Fruit fly (Drosophila melanogaster) whole organism, embryonic: ENCODE measurements around the gene beat-Ic.

ENCODE experiments used
- Abd-B ChIP-seq: fragments of 200-800 bp; sonication (Bioruptor generic); optimal IDR thresholded peaks from 2 replicates; lab custom pipeline; 2018; ENCODE audit warnings: missing biosample characterization, mild to moderate bottlenecking, missing genetic modification characterization, moderate library complexity
- Bgb ChIP-seq: fragments of 200-800 bp; sonication (Bioruptor generic); IDR thresholded peaks from 2 replicates; pipeline ENCODE4 v1.3.6; 2022; ENCODE audit warnings: missing biosample characterization, missing genetic modification characterization; ENCODE audit not compliant: partially characterized antibody
- BtbVII ChIP-seq: fragments of 200-800 bp; sonication (Bioruptor generic); optimal IDR thresholded peaks from 3 replicates; lab custom pipeline; 2017; ENCODE audit warnings: missing biosample characterization, mild to moderate bottlenecking, missing genetic modification characterization
- CG10267 ChIP-seq: fragments of 200-800 bp; sonication (Bioruptor generic); optimal IDR thresholded peaks from 2 replicates; lab custom pipeline; 2018; ENCODE audit warnings: missing biosample characterization, mild to moderate bottlenecking, missing genetic modification characterization, moderate library complexity
- CG10959 ChIP-seq: fragments of 200-800 bp; sonication (Bioruptor generic); IDR thresholded peaks from 2 replicates; pipeline ENCODE4 v1.3.6; 2022; ENCODE audit warnings: missing biosample characterization, missing genetic modification characterization
- CG11085 ChIP-seq: fragments of 200-800 bp; sonication (Bioruptor generic); IDR thresholded peaks from 2 replicates; pipeline ENCODE4 v1.3.6; 2022; ENCODE audit warnings: missing biosample characterization, missing genetic modification characterization
- CG11504 ChIP-seq: fragments of 200-800 bp; sonication (Bioruptor generic); optimal IDR thresholded peaks from 3 replicates; lab custom pipeline; 2019; ENCODE audit warnings: missing biosample characterization, mild to moderate bottlenecking, missing genetic modification characterization, moderate library complexity
- CG12744 ChIP-seq: fragments of 200-800 bp; sonication (Bioruptor generic); optimal IDR thresholded peaks from 2 replicates; lab custom pipeline; 2016; ENCODE audit warnings: missing biosample characterization, missing genetic modification characterization
- CG14710 ChIP-seq: fragments of 200-800 bp; sonication (Bioruptor generic); optimal IDR thresholded peaks from 3 replicates; lab custom pipeline; 2019; ENCODE audit warnings: missing biosample characterization, mild to moderate bottlenecking, missing genetic modification characterization, moderate library complexity
- CG14860 ChIP-seq: fragments of 200-800 bp; sonication (Bioruptor generic); IDR thresholded peaks from 3 replicates; pipeline ENCODE4 v1.3.6; 2022; ENCODE audit warnings: missing biosample characterization, missing genetic modification characterization; ENCODE audit not compliant: partially characterized antibody
- CG15479 ChIP-seq: fragments of 200-800 bp; sonication (Bioruptor generic); optimal IDR thresholded peaks from 3 replicates; lab custom pipeline; 2019; ENCODE audit warnings: missing biosample characterization, mild to moderate bottlenecking, missing genetic modification characterization, moderate library complexity
- CG1832 ChIP-seq: fragments of 200-800 bp; sonication (Bioruptor generic); optimal IDR thresholded peaks from 2 replicates; lab custom pipeline; 2017; ENCODE audit warnings: missing biosample characterization, mild to moderate bottlenecking, missing genetic modification characterization, inconsistent platforms
- CG31365 ChIP-seq: fragments of 200-800 bp; sonication (Bioruptor generic); optimal IDR thresholded peaks from 2 replicates; lab custom pipeline; 2018; ENCODE audit warnings: missing biosample characterization, mild to moderate bottlenecking, missing genetic modification characterization
- CG34376 ChIP-seq: fragments of 200-800 bp; sonication (Bioruptor generic); optimal IDR thresholded peaks from 2 replicates; lab custom pipeline; 2018; ENCODE audit warnings: missing biosample characterization, mild to moderate bottlenecking, missing genetic modification characterization
- CG34422 ChIP-seq: fragments of 200-800 bp; sonication (Bioruptor generic); IDR thresholded peaks from 3 replicates; pipeline ENCODE4 v1.3.6; 2022; ENCODE audit warnings: missing biosample characterization, missing genetic modification characterization
- CG42726 ChIP-seq: fragments of 200-800 bp; sonication (Bioruptor generic); IDR thresholded peaks from 2 replicates; pipeline ENCODE4 v1.3.6; 2022; ENCODE audit warnings: missing biosample characterization, missing genetic modification characterization; ENCODE audit not compliant: partially characterized antibody
- CG4282 ChIP-seq: fragments of 200-800 bp; sonication (Bioruptor generic); optimal IDR thresholded peaks from 2 replicates; lab custom pipeline; 2016; ENCODE audit warnings: missing biosample characterization, missing genetic modification characterization
- CG4424 ChIP-seq: fragments of 200-800 bp; sonication (Bioruptor generic); optimal IDR thresholded peaks from 3 replicates; lab custom pipeline; 2016; ENCODE audit warnings: missing biosample characterization, missing genetic modification characterization
- CG6791 ChIP-seq: fragments of 200-800 bp; sonication (Bioruptor generic); IDR thresholded peaks from 3 replicates; pipeline ENCODE4 v1.3.6; 2022; ENCODE audit warnings: missing biosample characterization, missing genetic modification characterization; ENCODE audit not compliant: partially characterized antibody
- CTCF ChIP-seq: fragments of 200-800 bp; sonication (Bioruptor generic); optimal IDR thresholded peaks from 2 replicates; lab custom pipeline; 2017; ENCODE audit warnings: missing biosample characterization, mild to moderate bottlenecking, missing genetic modification characterization, moderate library complexity
- CkIIα-i1 ChIP-seq: fragments of 200-800 bp; sonication (Bioruptor generic); IDR thresholded peaks from 2 replicates; pipeline ENCODE4 v1.3.6; 2022; ENCODE audit warnings: missing biosample characterization, missing genetic modification characterization
- Dek ChIP-seq: fragments of 200-800 bp; sonication (Bioruptor generic); optimal IDR thresholded peaks from 3 replicates; lab custom pipeline; 2019; ENCODE audit warnings: missing biosample characterization, mild to moderate bottlenecking, missing genetic modification characterization, moderate library complexity
- Dfd ChIP-seq, 2 experiments: fragments of >200 bp; optimal IDR thresholded peaks; 2 replicates each; lab custom pipeline; 2017; ENCODE audit warnings: missing biosample characterization in 2 of 2, missing genetic modification characterization in 2 of 2
- Elba2 ChIP-seq: fragments of 200-800 bp; sonication (Bioruptor generic); optimal IDR thresholded peaks from 3 replicates; lab custom pipeline; 2016; ENCODE audit warnings: missing biosample characterization, missing genetic modification characterization
- Ets65A ChIP-seq: fragments of 200-800 bp; sonication (Bioruptor generic); peaks from one replicate; lab custom pipeline; 2016; ENCODE audit warnings: missing biosample characterization, missing genetic modification characterization
- Gsc ChIP-seq: fragments of 200-800 bp; sonication (Bioruptor generic); IDR thresholded peaks from 2 replicates; pipeline ENCODE4 v1.3.6; 2022; ENCODE audit warnings: missing biosample characterization, missing genetic modification characterization
- HLH54F ChIP-seq: fragments of 200-800 bp; sonication (Bioruptor generic); optimal IDR thresholded peaks from 3 replicates; lab custom pipeline; 2016; ENCODE audit warnings: missing biosample characterization, missing genetic modification characterization
- Jarid2 ChIP-seq: fragments of 200-800 bp; sonication (Bioruptor generic); optimal IDR thresholded peaks from 3 replicates; lab custom pipeline; 2017; ENCODE audit warnings: mild to moderate bottlenecking, missing biosample characterization, missing genetic modification reagents, missing genetic modification characterization
- Sry-δ ChIP-seq: fragments of 200-800 bp; sonication (Bioruptor generic); optimal IDR thresholded peaks from 2 replicates; lab custom pipeline; 2016; ENCODE audit warnings: missing biosample characterization, missing genetic modification characterization
- abd-A ChIP-seq: fragments of 200-800 bp; sonication (Bioruptor generic); optimal IDR thresholded peaks from 3 replicates; lab custom pipeline; 2019; ENCODE audit warnings: missing biosample characterization, mild to moderate bottlenecking, missing genetic modification characterization, moderate library complexity
- amos ChIP-seq: fragments of 200-800 bp; sonication (Bioruptor generic); IDR thresholded peaks from 2 replicates; pipeline ENCODE4 v1.3.6; 2022; ENCODE audit warnings: missing biosample characterization, missing genetic modification characterization; ENCODE audit not compliant: partially characterized antibody
- btn ChIP-seq: fragments of 200-800 bp; sonication (Bioruptor generic); optimal IDR thresholded peaks from 2 replicates; lab custom pipeline; 2016; ENCODE audit warnings: missing biosample characterization, missing genetic modification characterization
- dan ChIP-seq: fragments of 200-800 bp; sonication (Bioruptor generic); IDR thresholded peaks from 2 replicates; pipeline ENCODE4 v1.3.6; 2022; ENCODE audit warnings: missing biosample characterization, missing genetic modification characterization
- ewg ChIP-seq: fragments of 200-800 bp; sonication (Bioruptor generic); optimal IDR thresholded peaks from 3 replicates; lab custom pipeline; 2017; ENCODE audit warnings: mild to moderate bottlenecking, missing biosample characterization, missing genetic modification reagents, missing genetic modification characterization
- fd102C ChIP-seq: fragments of 200-800 bp; sonication (Bioruptor generic); optimal IDR thresholded peaks from 2 replicates; lab custom pipeline; 2018; ENCODE audit warnings: missing biosample characterization, mild to moderate bottlenecking, missing genetic modification characterization, moderate library complexity
- jing ChIP-seq: fragments of 200-800 bp; sonication (Bioruptor generic); optimal IDR thresholded peaks from 2 replicates; lab custom pipeline; 2018; ENCODE audit warnings: missing biosample characterization, mild to moderate bottlenecking, missing genetic modification characterization
- kah ChIP-seq: fragments of 200-800 bp; sonication (Bioruptor generic); optimal IDR thresholded peaks from 2 replicates; lab custom pipeline; 2018; ENCODE audit warnings: missing biosample characterization, mild to moderate bottlenecking, missing genetic modification characterization
- ken ChIP-seq: fragments of 200-800 bp; sonication (Bioruptor generic); IDR thresholded peaks from 3 replicates; pipeline ENCODE4 v1.3.6; 2022; ENCODE audit warnings: missing biosample characterization, missing genetic modification characterization
- lmd ChIP-seq: fragments of 200-800 bp; sonication (Bioruptor generic); IDR thresholded peaks from 2 replicates; pipeline ENCODE4 v1.3.6; 2022; ENCODE audit warnings: missing biosample characterization, missing genetic modification characterization
- lov ChIP-seq, 2 experiments: fragments of 200-800 bp in 1 of 2; fragments of >200 bp in 1 of 2; sonication (Bioruptor generic) in 1 of 2; IDR thresholded peaks in 1 of 2; optimal IDR thresholded peaks in 1 of 2; 2 replicates in 1 of 2; 3 replicates in 1 of 2; pipeline versions ENCODE4 v1.3.6 to Lab custom; 2017 to 2022; ENCODE audit warnings: missing biosample characterization in 1 of 2, missing genetic modification characterization in 1 of 2
- run ChIP-seq: fragments of 200-800 bp; sonication (Bioruptor generic); optimal IDR thresholded peaks from 3 replicates; lab custom pipeline; 2018; ENCODE audit warnings: missing biosample characterization, mild to moderate bottlenecking, missing genetic modification characterization
- scrt ChIP-seq: fragments of 200-800 bp; sonication (Bioruptor generic); optimal IDR thresholded peaks from 2 replicates; lab custom pipeline; 2018; ENCODE audit warnings: missing biosample characterization, mild to moderate bottlenecking, missing genetic modification characterization, moderate library complexity
- sens-2 ChIP-seq: fragments of 200-800 bp; sonication (Bioruptor generic); IDR thresholded peaks from 2 replicates; pipeline ENCODE4 v1.3.6; 2022; ENCODE audit warnings: missing biosample characterization, missing genetic modification characterization
- trh ChIP-seq: fragments of 200-800 bp; sonication (Bioruptor generic); optimal IDR thresholded peaks from 2 replicates; lab custom pipeline; 2016; ENCODE audit warnings: missing biosample characterization, missing genetic modification characterization
- vnd ChIP-seq: fragments of 200-800 bp; sonication (Bioruptor generic); IDR thresholded peaks from 3 replicates; pipeline ENCODE4 v1.3.6; 2022; ENCODE audit warnings: missing biosample characterization, missing genetic modification characterization; ENCODE audit not compliant: partially characterized antibody
- wdn ChIP-seq: fragments of 200-800 bp; sonication (Bioruptor generic); IDR thresholded peaks from 2 replicates; pipeline ENCODE4 v1.3.6; 2022; ENCODE audit warnings: missing biosample characterization, missing genetic modification characterization
- zen2 ChIP-seq: fragments of 200-800 bp; sonication (Bioruptor generic); IDR thresholded peaks from 3 replicates; pipeline ENCODE4 v1.3.6; 2022; ENCODE audit warnings: missing biosample characterization, missing genetic modification characterization; ENCODE audit not compliant: partially characterized antibody

Gene beat-Ic

dm6 chr2L:16042385-16043071 lies 42.4 kb downstream of the beat-Ic start:
- TF ChIP-seq CTCF (GFP tag; lab: Kevin White, UChicago), result peak; percentile 49
- no peak for TF ChIP-seq scrt
- no peak for TF ChIP-seq BtbVII (GFP tag; lab: Kevin White, UChicago)
- no peak for TF ChIP-seq btn
- no peak for TF ChIP-seq CG4282 (GFP tag; lab: Kevin White, UChicago)
- TF ChIP-seq run, result no peak
- TF ChIP-seq Dek (tag; lab: Kevin White, UChicago), result no peak
- no peak for TF ChIP-seq ken (GFP tag; lab: Robert Waterston, UW)
- TF ChIP-seq CG11504 (tag; lab: Kevin White, UChicago), result peak; percentile 97
- no peak for TF ChIP-seq fd102C (GFP tag; lab: Kevin White, UChicago)
- TF ChIP-seq, all 482 proteins: peak for 2

- TF ChIP-seq CG15479 (peak; percentile 9), CG14860 (peak; percentile 10; the same call in 1 of the 3 replicates), amos (GFP tag; lab: Robert Waterston, UW) (peak; percentile 51), lov (optimal IDR thresholded peaks at IDR 0.05; lab: Kevin White, UChicago) (no peak), lov (GFP tag; IDR thresholded peaks at IDR 0.05; lab: Robert Waterston, UW) (peak; percentile 66; the same call in 2 of the 3 replicates), Abd-B (GFP tag; lab: Kevin White, UChicago) (peak; percentile 22), CG42726 (GFP tag; lab: Robert Waterston, UW) (peak; percentile 61; the same call in 1 of the 2 replicates), CG14710 (tag; lab: Kevin White, UChicago) (no peak), trh (no peak), HLH54F (no peak), abd-A (peak; percentile 37), Jarid2 (GFP tag; lab: Kevin White, UChicago) (peak; percentile 46), Gsc (no peak), CG31365 (tag; lab: Kevin White, UChicago) (peak; percentile 98), kah (GFP tag; lab: Kevin White, UChicago) (peak; percentile 76), CG6791 (GFP tag; lab: Robert Waterston, UW) (peak; percentile 77), ewg (peak; percentile 79), Dfd (GFP tag; optimal IDR thresholded peaks at IDR 0.05; lab: Kevin White, UChicago) (peak in 1 of 2 experiments; percentile 99), lmd (GFP tag; lab: Robert Waterston, UW) (no peak), CG11504 (tag; lab: Kevin White, UChicago) (peak; percentile 48), Sry-δ (GFP tag; lab: Kevin White, UChicago) (no peak), Elba2 (peak; percentile 97), CG11085 (GFP tag; lab: Robert Waterston, UW) (no peak), dan (no peak), vnd (0 out of 3 replicates have a peak, but pooled peaks have one; percentile 31), zen2 (GFP tag; lab: Robert Waterston, UW) (0 out of 3 replicates have a peak, but pooled peaks have one; percentile 34), CG12744 (peak; percentile 25), jing (peak; percentile 44), CG10267 (tag; lab: Kevin White, UChicago) (no peak), Bgb (peak; percentile 48), scrt (peak; percentile 75), wdn (GFP tag; lab: Robert Waterston, UW) (no peak), CkIIα-i1 (GFP tag; lab: Robert Waterston, UW) (no peak), CG34422 (GFP tag; lab: Robert Waterston, UW) (0 out of 3 replicates have a peak, but pooled peaks have one; percentile 39), Ets65A (peak; percentile 89), sens-2 (GFP tag; lab: Robert Waterston, UW) (peak; percentile 44; the same call in 1 of the 2 replicates), CG10959 (0 out of 2 replicates have a peak, but pooled peaks have one; percentile 9), CG1832 (GFP tag; lab: Kevin White, UChicago) (peak; percentile 40), CG34376 (GFP tag; lab: Kevin White, UChicago) (no peak), CG4424 (GFP tag; lab: Kevin White, UChicago) (peak; percentile 20)
Observed at dm6 chr2L:16049647-16050046, 49.6 kb downstream of the beat-Ic start, which contains the start of gene beat-Ia. beat-Ia (plus strand) TSS chr2L:16049965.
